Worm (Caenorhabditis elegans) whole organism, L1 larva: ENCODE results near the gene act-3.

Source experiments
- ama-1 ChIP-seq: fragments of 150-350 bp; optimal IDR thresholded peaks from 2 replicates; lab custom pipeline; 2014
- ceh-82 ChIP-seq, 3 experiments: fragments of 150-350 bp in 1 of 3; sonication (generic microtip) in 2 of 3; optimal IDR thresholded peaks; 2 replicates each; lab custom pipeline; 2014 to 2017; ENCODE audit warnings: missing biosample characterization in 3 of 3, missing genetic modification characterization in 3 of 3
- ceh-88 ChIP-seq: fragments of 200-800 bp; sonication (Bioruptor generic); IDR thresholded peaks from 2 replicates; pipeline ENCODE4 v1.3.6; 2022; ENCODE audit warnings: missing genetic modification characterization, missing compliant biosample characterization
- ces-1 ChIP-seq: fragments of 150-350 bp; optimal IDR thresholded peaks from 2 replicates; lab custom pipeline; 2014; ENCODE audit warnings: missing biosample characterization, missing genetic modification reagents, missing genetic modification characterization
- efl-1 ChIP-seq, 4 experiments: fragments of 150-350 bp; optimal IDR thresholded peaks in 3 of 4; peaks in 1 of 4; 1 replicate in 1 of 4; 2 replicates in 3 of 4; lab custom pipeline; 2014; ENCODE audit warnings: missing biosample characterization in 2 of 4, missing genetic modification characterization in 2 of 4, missing genetic modification reagents in 2 of 4
- elt-2 ChIP-seq: sonication (generic microtip); optimal IDR thresholded peaks from 2 replicates; lab custom pipeline; 2016; ENCODE audit warnings: missing genetic modification characterization, mild to moderate bottlenecking, inconsistent platforms, missing compliant biosample characterization, missing genetic modification reagents
- fkh-4 ChIP-seq: sonication (generic microtip); optimal IDR thresholded peaks from 2 replicates; lab custom pipeline; 2016; ENCODE audit warnings: missing compliant biosample characterization, missing genetic modification characterization, borderline replicate concordance
- hlh-17 ChIP-seq: fragments of 200-800 bp; sonication (Bioruptor generic); optimal IDR thresholded peaks from 2 replicates; lab custom pipeline; 2018; ENCODE audit warnings: missing genetic modification characterization, mild to moderate bottlenecking, missing compliant biosample characterization, moderate library complexity, borderline replicate concordance
- irx-1 ChIP-seq: sonication (generic microtip); optimal IDR thresholded peaks from 2 replicates; lab custom pipeline; 2016; ENCODE audit warnings: missing genetic modification characterization, missing compliant biosample characterization
- jun-1 ChIP-seq: fragments of 150-350 bp; optimal IDR thresholded peaks from 2 replicates; lab custom pipeline; 2014; ENCODE audit warnings: missing biosample characterization, missing genetic modification reagents, missing genetic modification characterization
- lin-14 ChIP-seq: fragments of 200-800 bp; sonication (Bioruptor generic); optimal IDR thresholded peaks from 2 replicates; lab custom pipeline; 2018; ENCODE audit warnings: mild to moderate bottlenecking, missing genetic modification characterization, moderate library complexity, missing compliant biosample characterization
- lin-39 ChIP-seq: fragments of 150-350 bp; optimal IDR thresholded peaks from 2 replicates; lab custom pipeline; 2014; ENCODE audit warnings: missing biosample characterization, missing genetic modification reagents, missing genetic modification characterization
- mep-1 ChIP-seq: fragments of 150-350 bp; optimal IDR thresholded peaks from 2 replicates; lab custom pipeline; 2014; ENCODE audit warnings: missing biosample characterization, missing genetic modification characterization
- nhr-11 ChIP-seq: fragments of 150-350 bp; optimal IDR thresholded peaks from 2 replicates; lab custom pipeline; 2014; ENCODE audit warnings: missing biosample characterization, missing genetic modification characterization
- nhr-237 ChIP-seq: fragments of 150-350 bp; optimal IDR thresholded peaks from 2 replicates; lab custom pipeline; 2014; ENCODE audit warnings: missing biosample characterization, missing genetic modification characterization
- nhr-47 ChIP-seq: sonication (generic microtip); optimal IDR thresholded peaks from 2 replicates; lab custom pipeline; 2016; ENCODE audit warnings: mild to moderate bottlenecking, missing genetic modification characterization, moderate library complexity, missing compliant biosample characterization
- nhr-90 ChIP-seq: sonication (generic microtip); optimal IDR thresholded peaks from 2 replicates; lab custom pipeline; 2016; ENCODE audit warnings: mild to moderate bottlenecking, missing genetic modification characterization, missing compliant biosample characterization; ENCODE audit not compliant: poor library complexity
- pax-3 ChIP-seq: fragments of 200-800 bp; sonication (Bioruptor generic); optimal IDR thresholded peaks from 2 replicates; lab custom pipeline; 2018; ENCODE audit warnings: mild to moderate bottlenecking, missing genetic modification characterization, moderate library complexity, missing compliant biosample characterization
- pqm-1 ChIP-seq: sonication (generic microtip); optimal IDR thresholded peaks from 3 replicates; lab custom pipeline; 2017; ENCODE audit warnings: missing biosample characterization, missing genetic modification characterization
- snpc-4 ChIP-seq: fragments of 150-350 bp; optimal IDR thresholded peaks from 2 replicates; lab custom pipeline; 2014; ENCODE audit warnings: missing biosample characterization, missing genetic modification characterization
- sox-4 ChIP-seq: sonication (generic microtip); optimal IDR thresholded peaks from 2 replicates; lab custom pipeline; 2016; ENCODE audit warnings: missing genetic modification characterization, missing compliant biosample characterization
- tlp-1 ChIP-seq: fragments of 150-350 bp; optimal IDR thresholded peaks from 2 replicates; lab custom pipeline; 2014; ENCODE audit warnings: missing biosample characterization, missing genetic modification characterization
- unc-130 ChIP-seq: fragments of 150-350 bp; optimal IDR thresholded peaks from 2 replicates; lab custom pipeline; 2017; ENCODE audit warnings: missing biosample characterization, missing genetic modification characterization, inconsistent platforms
- zag-1 ChIP-seq: fragments of 150-350 bp; optimal IDR thresholded peaks from 2 replicates; lab custom pipeline; 2014; ENCODE audit warnings: missing biosample characterization, missing genetic modification characterization
- ztf-4 ChIP-seq: fragments of 150-350 bp; optimal IDR thresholded peaks from 2 replicates; lab custom pipeline; 2014; ENCODE audit warnings: missing biosample characterization, missing genetic modification characterization

Gene act-3

ce11 chrV:11027740-11028139, 46.6 kb downstream of the act-3 start:
- TF ChIP-seq ama-1 = no peak
- TF ChIP-seq hlh-17 (GFP tag; lab: Kevin White, UChicago) = no peak
- no peak for TF ChIP-seq nhr-90 (tag; lab: Kevin White, UChicago)
- TF ChIP-seq ceh-82 (tag; optimal IDR thresholded peaks at IDR 0.05; lab: Kevin White, UChicago) = no peak
- no peak for TF ChIP-seq fkh-4
- TF ChIP-seq ceh-88 (GFP tag; lab: Robert Waterston, UW) = no peak

DNA sequence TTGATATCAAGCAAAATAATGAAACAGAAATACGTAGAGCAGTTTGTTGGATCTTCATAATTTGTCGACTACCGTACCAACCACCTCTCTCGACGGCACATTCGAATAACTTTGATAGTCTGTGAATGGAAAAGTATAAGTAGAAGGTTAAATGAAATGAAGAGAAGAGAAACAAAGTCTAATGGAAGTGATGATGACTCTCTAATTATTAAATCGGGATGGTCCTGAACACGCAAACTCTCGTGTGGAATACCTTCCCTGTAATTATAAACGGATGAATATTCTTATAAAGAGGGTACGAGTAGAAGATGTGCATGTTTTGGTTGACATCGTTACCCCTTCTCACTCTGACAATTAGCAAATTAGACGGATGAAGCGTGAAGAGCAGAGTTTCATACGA, 51.5 kb downstream of the act-3 start, which contains the start of the genes C13G3.12 and hot-6:
C13G3.12 (minus strand) TSS at position 101 of the 400 bp plus-strand sequence.
hot-6 (minus strand) TSS at position 121 of the 400 bp plus-strand sequence.
- no peak for TF ChIP-seq sox-4 (tag; lab: Kevin White, UChicago)
- TF ChIP-seq nhr-11 (tag; lab: Kevin White, UChicago) = no peak
- TF ChIP-seq nhr-47 (tag; lab: Kevin White, UChicago) = no peak
- TF ChIP-seq ceh-82 (tag; optimal IDR thresholded peaks at IDR 0.05; lab: Kevin White, UChicago) = no peak
- no peak for TF ChIP-seq jun-1
- TF ChIP-seq ces-1 = no peak
- no peak for TF ChIP-seq tlp-1 (tag; lab: Kevin White, UChicago)
- no peak for TF ChIP-seq pax-3
- no peak for TF ChIP-seq unc-130
- no peak for TF ChIP-seq nhr-237 (tag; lab: Kevin White, UChicago)
- TF ChIP-seq pqm-1 (tag; lab: Kevin White, UChicago) = no peak
- TF ChIP-seq mep-1 (tag; lab: Kevin White, UChicago) = no peak
- TF ChIP-seq zag-1 (tag; lab: Kevin White, UChicago) = no peak
- TF ChIP-seq efl-1 (optimal IDR thresholded peaks at IDR 0.05; lab: Kevin White, UChicago) = no peak
- TF ChIP-seq efl-1 (GFP tag; optimal IDR thresholded peaks at IDR 0.05 in 1 of 2; lab: Kevin White, UChicago) = no peak
- no peak for TF ChIP-seq lin-39 (tag; lab: Kevin White, UChicago)
- no peak for TF ChIP-seq irx-1 (tag; lab: Kevin White, UChicago)
- no peak for TF ChIP-seq elt-2
- no peak for TF ChIP-seq ztf-4 (tag; lab: Kevin White, UChicago)
- no peak for TF ChIP-seq lin-14 (GFP tag; lab: Kevin White, UChicago)
- no peak for TF ChIP-seq snpc-4 (tag; lab: Kevin White, UChicago)
